Worm (Caenorhabditis elegans) whole organism, L3 larva: ENCODE measurements around the gene svh-1.
A peak's percentile ranks its signal among the peaks of the same experiment; 100 is the strongest.

ENCODE experiments used
- R02D3.7 ChIP-seq: fragments of 150-350 bp; optimal IDR thresholded peaks from 2 replicates; lab custom pipeline; 2014; ENCODE audit warnings: missing biosample characterization, missing genetic modification characterization
- ZK546.5 ChIP-seq: sonication (generic microtip); optimal IDR thresholded peaks from 2 replicates; lab custom pipeline; 2017; ENCODE audit warnings: missing biosample characterization, missing genetic modification characterization
- ama-1 ChIP-seq: fragments of 150-350 bp; optimal IDR thresholded peaks from 2 replicates; lab custom pipeline; 2018
- ceh-28 ChIP-seq: fragments of 150-350 bp; optimal IDR thresholded peaks from 2 replicates; lab custom pipeline; 2014; ENCODE audit warnings: missing biosample characterization, missing genetic modification reagents, missing genetic modification characterization
- ceh-82 ChIP-seq: fragments of 150-350 bp; optimal IDR thresholded peaks from 2 replicates; lab custom pipeline; 2014; ENCODE audit warnings: missing biosample characterization, missing genetic modification characterization
- daf-12 ChIP-seq: fragments of 150-350 bp; optimal IDR thresholded peaks from 2 replicates; lab custom pipeline; 2014; ENCODE audit warnings: missing biosample characterization, missing genetic modification reagents, missing genetic modification characterization
- egl-27 ChIP-seq: sonication (generic microtip); optimal IDR thresholded peaks from 4 replicates; lab custom pipeline; 2017; ENCODE audit warnings: missing biosample characterization, missing genetic modification reagents, missing genetic modification characterization
- egl-5 ChIP-seq: fragments of 150-350 bp; optimal IDR thresholded peaks from 2 replicates; lab custom pipeline; 2017; ENCODE audit warnings: missing biosample characterization, missing genetic modification reagents, missing genetic modification characterization, inconsistent platforms
- elt-1 ChIP-seq: fragments of 150-350 bp; optimal IDR thresholded peaks from 2 replicates; lab custom pipeline; 2014; ENCODE audit warnings: missing biosample characterization, missing genetic modification characterization
- elt-2 ChIP-seq: sonication (generic microtip); optimal IDR thresholded peaks from 2 replicates; lab custom pipeline; 2016; ENCODE audit warnings: missing genetic modification reagents, mild to moderate bottlenecking, missing genetic modification characterization, missing compliant biosample characterization
- eor-1 ChIP-seq, 2 experiments: fragments of 150-350 bp; optimal IDR thresholded peaks; 2 replicates each; lab custom pipeline; 2014 to 2018; ENCODE audit warnings: missing biosample characterization in 2 of 2, missing genetic modification characterization in 2 of 2
- fkh-2 ChIP-seq: fragments of 150-350 bp; optimal IDR thresholded peaks from 2 replicates; lab custom pipeline; 2014; ENCODE audit warnings: missing biosample characterization, missing genetic modification reagents, missing genetic modification characterization
- fos-1 ChIP-seq: fragments of 150-350 bp; optimal IDR thresholded peaks from 2 replicates; lab custom pipeline; 2014; ENCODE audit warnings: missing biosample characterization, missing genetic modification characterization
- hmg-11 ChIP-seq: sonication (generic microtip); optimal IDR thresholded peaks from 2 replicates; lab custom pipeline; 2016; ENCODE audit warnings: missing genetic modification characterization, missing compliant biosample characterization
- jun-1 ChIP-seq: fragments of 150-350 bp; optimal IDR thresholded peaks from 2 replicates; lab custom pipeline; 2014; ENCODE audit warnings: missing biosample characterization, missing genetic modification reagents, missing genetic modification characterization
- lsy-12 ChIP-seq: sonication (generic microtip); optimal IDR thresholded peaks from 2 replicates; lab custom pipeline; 2016; ENCODE audit warnings: mild to moderate bottlenecking, missing genetic modification characterization, missing compliant biosample characterization
- mdl-1 ChIP-seq: fragments of 150-350 bp; optimal IDR thresholded peaks from 2 replicates; lab custom pipeline; 2014; ENCODE audit warnings: missing biosample characterization, missing genetic modification characterization
- mml-1 ChIP-seq: fragments of 150-350 bp; sonication (generic microtip); optimal IDR thresholded peaks from 3 replicates; lab custom pipeline; 2014; ENCODE audit warnings: missing biosample characterization, missing genetic modification characterization
- nhr-11 ChIP-seq: fragments of 150-350 bp; optimal IDR thresholded peaks from 2 replicates; lab custom pipeline; 2014; ENCODE audit warnings: missing biosample characterization, missing genetic modification characterization
- nhr-237 ChIP-seq: fragments of 150-350 bp; optimal IDR thresholded peaks from 2 replicates; lab custom pipeline; 2014; ENCODE audit warnings: missing biosample characterization, missing genetic modification characterization
- nhr-25 ChIP-seq: sonication (generic microtip); optimal IDR thresholded peaks from 2 replicates; lab custom pipeline; 2017; ENCODE audit warnings: missing biosample characterization, missing genetic modification characterization
- nhr-43 ChIP-seq: sonication (generic microtip); optimal IDR thresholded peaks from 2 replicates; lab custom pipeline; 2016; ENCODE audit warnings: mild to moderate bottlenecking, missing genetic modification characterization, missing compliant biosample characterization; ENCODE audit not compliant: poor library complexity, severe bottlenecking
- nhr-67 ChIP-seq: fragments of 150-350 bp; optimal IDR thresholded peaks from 2 replicates; lab custom pipeline; 2014; ENCODE audit warnings: missing biosample characterization, missing genetic modification characterization
- nhr-76 ChIP-seq: fragments of 150-350 bp; sonication (generic microtip); optimal IDR thresholded peaks from 5 replicates; lab custom pipeline; 2014; ENCODE audit warnings: missing biosample characterization, missing genetic modification characterization
- nhr-77 ChIP-seq: fragments of 150-350 bp; optimal IDR thresholded peaks from 2 replicates; lab custom pipeline; 2014; ENCODE audit warnings: missing biosample characterization, missing genetic modification characterization
- pha-4 ChIP-seq: fragments of 150-350 bp; optimal IDR thresholded peaks from 2 replicates; lab custom pipeline; 2014; ENCODE audit warnings: missing biosample characterization, missing genetic modification reagents, missing genetic modification characterization
- pqm-1 ChIP-seq: fragments of 150-350 bp; optimal IDR thresholded peaks from 2 replicates; lab custom pipeline; 2017; ENCODE audit warnings: missing biosample characterization, missing genetic modification characterization, inconsistent platforms
- sea-2 ChIP-seq: fragments of 150-350 bp; sonication (generic microtip); optimal IDR thresholded peaks from 4 replicates; lab custom pipeline; 2014; ENCODE audit warnings: missing biosample characterization, missing genetic modification reagents, missing genetic modification characterization
- skn-1 ChIP-seq: fragments of 150-350 bp; optimal IDR thresholded peaks from 2 replicates; lab custom pipeline; 2014; ENCODE audit warnings: missing biosample characterization, missing genetic modification characterization
- snpc-4 ChIP-seq: fragments of 150-350 bp; optimal IDR thresholded peaks from 2 replicates; lab custom pipeline; 2014; ENCODE audit warnings: missing biosample characterization, missing genetic modification characterization
- tbx-2 ChIP-seq: sonication (generic microtip); optimal IDR thresholded peaks from 2 replicates; lab custom pipeline; 2016; ENCODE audit warnings: mild to moderate bottlenecking, missing genetic modification characterization, missing compliant biosample characterization
- unc-62 ChIP-seq: fragments of 150-350 bp; sonication (generic microtip); optimal IDR thresholded peaks from 4 replicates; lab custom pipeline; 2014; ENCODE audit warnings: missing biosample characterization, missing genetic modification reagents, missing genetic modification characterization
- zag-1 ChIP-seq: fragments of 150-350 bp; optimal IDR thresholded peaks from 2 replicates; lab custom pipeline; 2014; ENCODE audit warnings: missing biosample characterization, missing genetic modification characterization
- ztf-11 ChIP-seq: fragments of 150-350 bp; optimal IDR thresholded peaks from 2 replicates; lab custom pipeline; 2014; ENCODE audit warnings: missing biosample characterization, missing genetic modification characterization
- ztf-4 ChIP-seq: fragments of 150-350 bp; optimal IDR thresholded peaks from 2 replicates; lab custom pipeline; 2014; ENCODE audit warnings: missing biosample characterization, missing genetic modification characterization

Gene svh-1

DNA sequence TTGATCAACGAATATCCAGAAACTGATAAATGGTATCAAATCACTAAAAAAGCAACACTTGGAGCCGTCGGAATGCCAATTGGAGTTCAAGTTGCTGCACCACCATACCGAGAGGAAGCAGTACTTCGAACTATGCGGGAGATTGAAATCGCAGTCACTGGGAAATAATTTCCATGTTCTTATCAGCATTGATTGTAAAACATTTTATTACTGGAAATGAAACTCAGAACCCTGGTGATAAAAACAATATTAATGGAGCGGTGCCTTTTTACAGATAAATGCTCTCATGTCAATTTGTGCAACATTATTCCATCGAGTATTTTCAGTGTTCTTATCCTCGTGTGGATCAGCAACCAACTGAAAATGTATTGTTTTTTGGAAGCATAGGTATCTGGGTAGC, 44.6 kb upstream of the svh-1 start:
- TF ChIP-seq nhr-67 (tag; lab: Kevin White, UChicago) (no peak), pqm-1 (tag; lab: Kevin White, UChicago) (peak; percentile 59), daf-12 (tag; lab: Kevin White, UChicago) (no peak), nhr-76 (tag; lab: Kevin White, UChicago) (no peak), nhr-11 (no peak), elt-2 (tag; lab: Kevin White, UChicago) (peak; percentile 66), nhr-77 (tag; lab: Kevin White, UChicago) (no peak), ztf-11 (tag; lab: Kevin White, UChicago) (no peak), ama-1 (lab: Kevin White, UChicago) (no peak), elt-1 (tag; lab: Kevin White, UChicago) (no peak), egl-27 (tag; lab: Kevin White, UChicago) (no peak), mml-1 (no peak)

DNA sequence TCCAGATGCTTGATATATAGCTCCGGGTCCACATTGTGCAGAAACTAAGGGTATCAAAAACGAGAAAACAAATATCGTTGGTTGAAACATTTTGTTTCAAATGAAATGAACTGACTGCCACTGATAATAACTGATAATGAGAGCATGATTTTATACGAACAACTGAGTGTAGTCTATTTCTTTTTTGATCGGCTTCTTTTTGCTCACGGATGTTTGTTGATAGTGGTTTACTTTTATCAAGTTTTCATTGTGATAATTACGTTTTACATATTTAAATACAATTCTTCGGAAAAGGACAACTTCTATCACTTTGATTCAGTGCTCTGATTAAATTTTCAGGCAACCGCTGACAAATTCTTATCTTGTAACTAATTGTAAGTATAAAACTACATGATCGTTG, 42.7 kb upstream of the svh-1 start, which contains the start of gene clec-51:
TSS of gene clec-51 (minus strand) at position 114 of the 400 bp plus-strand sequence.
- TF ChIP-seq nhr-237 (no peak), ztf-11 (tag; lab: Kevin White, UChicago) (no peak), lsy-12 (tag; lab: Kevin White, UChicago) (no peak), ceh-82 (tag; lab: Kevin White, UChicago) (no peak), eor-1 (tag; optimal IDR thresholded peaks at IDR 0.05; lab: Kevin White, UChicago) (no peak), sea-2 (GFP tag; lab: Kevin White, UChicago) (no peak), elt-1 (tag; lab: Kevin White, UChicago) (no peak), jun-1 (tag; lab: Kevin White, UChicago) (peak; percentile 47), nhr-25 (tag; lab: Kevin White, UChicago) (no peak), ZK546.5 (tag; lab: Kevin White, UChicago) (no peak), pqm-1 (tag; lab: Kevin White, UChicago) (peak; percentile 88), skn-1 (tag; lab: Kevin White, UChicago) (no peak), elt-2 (tag; lab: Kevin White, UChicago) (peak; percentile 90), nhr-43 (tag; lab: Kevin White, UChicago) (no peak), pha-4 (peak; percentile 22), zag-1 (tag; lab: Kevin White, UChicago) (no peak), nhr-11 (no peak), fkh-2 (tag; lab: Kevin White, UChicago) (no peak), nhr-67 (tag; lab: Kevin White, UChicago) (no peak)
- TF ChIP-seq, all 47 proteins: peak for 4

DNA sequence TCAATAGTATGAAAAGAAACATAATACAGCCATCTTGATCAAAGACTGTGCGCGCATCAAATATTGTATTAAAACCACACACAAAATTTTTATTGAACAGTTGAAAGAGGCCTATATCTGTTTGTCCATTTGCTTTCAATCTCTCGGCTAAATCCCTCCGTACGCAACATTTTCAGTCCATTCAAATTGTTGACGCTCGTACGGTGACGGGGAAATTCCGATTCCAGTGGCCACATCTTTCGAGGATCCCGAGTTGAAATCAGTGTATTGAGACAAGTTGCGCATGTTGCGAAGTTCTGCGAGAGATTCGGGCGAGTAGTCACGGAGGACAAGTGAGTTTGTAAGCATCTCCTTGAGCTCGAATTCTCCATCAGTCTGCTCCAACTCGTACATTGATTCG, 41.9 kb upstream of the svh-1 start:
- TF ChIP-seq R02D3.7 = no peak
- no peak for TF ChIP-seq elt-1 (tag; lab: Kevin White, UChicago)
- no peak for TF ChIP-seq snpc-4 (tag; lab: Kevin White, UChicago)
- no peak for TF ChIP-seq ceh-82 (tag; lab: Kevin White, UChicago)
- TF ChIP-seq ceh-28 (tag; lab: Kevin White, UChicago) = no peak
- TF ChIP-seq nhr-11 = no peak
- no peak for TF ChIP-seq tbx-2
- no peak for TF ChIP-seq hmg-11
- TF ChIP-seq mml-1 = no peak
- TF ChIP-seq pqm-1 (tag; lab: Kevin White, UChicago) = no peak
- no peak for TF ChIP-seq ZK546.5 (tag; lab: Kevin White, UChicago)
- TF ChIP-seq mdl-1 (tag; lab: Kevin White, UChicago) = no peak
- no peak for TF ChIP-seq fos-1 (tag; lab: Kevin White, UChicago)
- TF ChIP-seq ztf-4 (tag; lab: Kevin White, UChicago) = no peak
- no peak for TF ChIP-seq nhr-25 (tag; lab: Kevin White, UChicago)

DNA sequence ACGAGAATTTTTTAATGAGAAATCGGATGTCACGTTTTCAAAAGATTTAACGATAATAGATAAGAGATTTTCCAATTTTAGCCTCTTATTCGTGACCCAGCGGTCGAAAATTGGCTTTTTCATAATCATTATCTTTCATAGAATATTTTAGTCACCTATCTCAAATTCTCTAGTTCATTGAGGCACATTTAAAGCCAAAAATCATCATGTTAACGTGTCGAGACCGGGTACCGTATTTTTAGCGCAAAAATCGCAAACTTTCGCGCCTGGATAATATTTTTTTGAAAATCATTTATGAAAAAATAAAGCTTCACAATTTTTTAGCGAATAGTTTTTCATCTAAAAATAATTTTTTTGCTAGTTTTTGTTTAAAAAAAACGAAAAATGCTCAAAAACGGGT, 40.5 kb upstream of the svh-1 start, which contains the start of gene B0218.7:
TSS of gene B0218.7 (minus strand) at position 101 of the 400 bp plus-strand sequence.
- no peak for TF ChIP-seq elt-1 (tag; lab: Kevin White, UChicago)
- no peak for TF ChIP-seq unc-62 (GFP tag; lab: Kevin White, UChicago)
- no peak for TF ChIP-seq egl-5 (tag; lab: Kevin White, UChicago)
- TF ChIP-seq, all 47 proteins: peak for 0

- no peak for TF ChIP-seq eor-1 (tag; optimal IDR thresholded peaks at IDR 0.05; lab: Kevin White, UChicago)
- peak; percentile 23 for TF ChIP-seq elt-2 (tag; lab: Kevin White, UChicago)
These were observed 37.8 kb upstream of the svh-1 start, which contains the start of gene clec-52 for ce11 chrIV:8168660-8169059. Gene clec-52, minus strand, starts transcription at chrIV:8168760.
